Worm (Caenorhabditis elegans) whole organism, L3 larva: Measurements from ENCODE around the gene ceh-90.

Source experiments
- ama-1 ChIP-seq: fragments of 150-350 bp; optimal IDR thresholded peaks from 2 replicates; lab custom pipeline; 2018
- ceh-16 ChIP-seq: sonication (generic microtip); optimal IDR thresholded peaks from 2 replicates; lab custom pipeline; 2017; ENCODE audit warnings: missing biosample characterization, missing genetic modification characterization
- ceh-82 ChIP-seq: fragments of 150-350 bp; optimal IDR thresholded peaks from 2 replicates; lab custom pipeline; 2014; ENCODE audit warnings: missing biosample characterization, missing genetic modification characterization
- nhr-11 ChIP-seq: fragments of 150-350 bp; optimal IDR thresholded peaks from 2 replicates; lab custom pipeline; 2014; ENCODE audit warnings: missing biosample characterization, missing genetic modification characterization
- nhr-12 ChIP-seq: fragments of 150-350 bp; optimal IDR thresholded peaks from 2 replicates; lab custom pipeline; 2014; ENCODE audit warnings: missing biosample characterization, missing genetic modification characterization
- snpc-4 ChIP-seq: fragments of 150-350 bp; optimal IDR thresholded peaks from 2 replicates; lab custom pipeline; 2014; ENCODE audit warnings: missing biosample characterization, missing genetic modification characterization
- unc-62 ChIP-seq: fragments of 150-350 bp; sonication (generic microtip); optimal IDR thresholded peaks from 4 replicates; lab custom pipeline; 2014; ENCODE audit warnings: missing biosample characterization, missing genetic modification reagents, missing genetic modification characterization
- ztf-11 ChIP-seq: fragments of 150-350 bp; optimal IDR thresholded peaks from 2 replicates; lab custom pipeline; 2014; ENCODE audit warnings: missing biosample characterization, missing genetic modification characterization

DNA sequence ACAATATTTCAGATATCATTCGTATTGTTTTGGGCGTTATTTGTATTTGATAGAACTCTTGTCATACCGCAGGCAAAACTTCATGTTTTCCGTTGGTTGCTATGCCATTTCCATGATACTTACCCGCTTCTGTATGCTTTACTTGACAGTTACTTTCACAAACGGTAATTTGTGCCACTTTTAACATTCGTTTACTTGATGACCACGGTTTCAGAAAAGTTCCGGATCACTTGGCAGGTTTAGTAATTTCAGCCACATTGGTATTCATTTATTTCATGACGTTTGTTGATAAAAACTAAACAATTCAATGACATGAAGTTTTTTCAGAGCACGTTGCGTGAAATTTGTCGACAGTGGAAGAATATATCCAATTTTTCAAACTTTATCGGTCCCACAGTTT, 22.7 kb upstream of the ceh-90 start:
- TF ChIP-seq ama-1 (lab: Kevin White, UChicago), result no peak
- TF ChIP-seq nhr-11 (tag; lab: Kevin White, UChicago), result no peak
- no peak for TF ChIP-seq snpc-4 (tag; lab: Kevin White, UChicago)
- no peak for TF ChIP-seq nhr-12 (tag; lab: Kevin White, UChicago)
- TF ChIP-seq ztf-11, result no peak
- TF ChIP-seq ceh-16 (tag; lab: Kevin White, UChicago), result no peak
- no peak for TF ChIP-seq ceh-82 (tag; lab: Kevin White, UChicago)
- no peak for TF ChIP-seq unc-62 (GFP tag; lab: Kevin White, UChicago)
